Worm (Caenorhabditis elegans) whole organism, early embryonic: Measurements from ENCODE around the gene syx-4.
A peak's percentile ranks its signal among the peaks of the same experiment; 100 is the strongest.

ENCODE experiments used
- B0310.2 ChIP-seq: sonication (generic microtip); optimal IDR thresholded peaks from 2 replicates; lab custom pipeline; 2016; ENCODE audit warnings: mild to moderate bottlenecking, missing genetic modification characterization, missing compliant biosample characterization
- F13C5.2 ChIP-seq: sonication (generic microtip); optimal IDR thresholded peaks from 2 replicates; lab custom pipeline; 2017; ENCODE audit warnings: mild to moderate bottlenecking, missing genetic modification characterization, inconsistent platforms, missing compliant biosample characterization
- aly-1 ChIP-seq: sonication (generic microtip); optimal IDR thresholded peaks from 2 replicates; lab custom pipeline; 2016; ENCODE audit warnings: missing genetic modification characterization, missing compliant biosample characterization
- ama-1 ChIP-seq: fragments of 150-350 bp; optimal IDR thresholded peaks from 2 replicates; lab custom pipeline; 2014
- ceh-13 ChIP-seq: fragments of 200-800 bp; sonication (Bioruptor generic); optimal IDR thresholded peaks from 2 replicates; lab custom pipeline; 2018; ENCODE audit warnings: mild to moderate bottlenecking, missing genetic modification characterization, missing compliant biosample characterization
- ceh-36 ChIP-seq: sonication (generic microtip); optimal IDR thresholded peaks from 2 replicates; lab custom pipeline; 2016; ENCODE audit warnings: missing genetic modification characterization, inconsistent platforms, missing compliant biosample characterization
- ets-7 ChIP-seq: sonication (generic microtip); optimal IDR thresholded peaks from 2 replicates; lab custom pipeline; 2016; ENCODE audit warnings: missing genotype, missing genetic modification characterization, missing compliant biosample characterization
- flt-1 ChIP-seq: fragments of 200-800 bp; sonication (Bioruptor generic); IDR thresholded peaks from 2 replicates; pipeline ENCODE4 v1.3.6; 2022; ENCODE audit warnings: missing genetic modification characterization, missing compliant biosample characterization
- hmbx-1 ChIP-seq: sonication (generic microtip); optimal IDR thresholded peaks from 2 replicates; lab custom pipeline; 2016; ENCODE audit warnings: mild to moderate bottlenecking, missing genetic modification characterization, missing compliant biosample characterization
- hmg-4 ChIP-seq: fragments of 200-800 bp; sonication (Bioruptor generic); optimal IDR thresholded peaks from 2 replicates; lab custom pipeline; 2018; ENCODE audit warnings: mild to moderate bottlenecking, missing genetic modification characterization, missing compliant biosample characterization
- hnd-1 ChIP-seq: sonication (generic microtip); optimal IDR thresholded peaks from 2 replicates; lab custom pipeline; 2016; ENCODE audit warnings: missing genetic modification characterization, missing compliant biosample characterization
- pes-1 ChIP-seq: fragments of 200-800 bp; sonication (Bioruptor generic); IDR thresholded peaks from 2 replicates; pipeline ENCODE4 v1.3.6; 2022; ENCODE audit warnings: missing genetic modification reagents, missing genetic modification characterization, missing compliant biosample characterization
- scrt-1 ChIP-seq: fragments of 200-800 bp; sonication (Bioruptor generic); IDR thresholded peaks from 2 replicates; pipeline ENCODE4 v1.3.6; 2022; ENCODE audit warnings: missing genetic modification characterization, missing compliant biosample characterization
- sea-1 ChIP-seq: fragments of 200-800 bp; sonication (Bioruptor generic); conservative IDR thresholded peaks from 2 replicates; pipeline ENCODE4 v1.3.6; 2022; ENCODE audit warnings: missing genetic modification characterization, missing compliant biosample characterization
- tbx-11 ChIP-seq: fragments of 200-800 bp; sonication (Bioruptor generic); IDR thresholded peaks from 2 replicates; pipeline ENCODE4 v1.3.6; 2022; ENCODE audit warnings: missing genetic modification characterization, missing compliant biosample characterization
- tbx-37 ChIP-seq: fragments of 200-800 bp; sonication (Bioruptor generic); conservative IDR thresholded peaks from 2 replicates; pipeline ENCODE4 v1.3.6; 2022; ENCODE audit warnings: missing genetic modification reagents, missing genetic modification characterization, missing compliant biosample characterization
- tra-4 ChIP-seq: sonication (generic microtip); optimal IDR thresholded peaks from 2 replicates; lab custom pipeline; 2017; ENCODE audit warnings: missing genetic modification characterization, missing compliant biosample characterization

Gene syx-4

ce11 chrIV:8456899-8457298, at the start of gene syx-4:
Gene syx-4, plus strand, starts transcription at chrIV:8457280.
- no peak for TF ChIP-seq sea-1 (GFP tag; lab: Robert Waterston, UW)
- TF ChIP-seq pes-1 (GFP tag; lab: Robert Waterston, UW), result no peak
- TF ChIP-seq hmg-4, result no peak
- TF ChIP-seq B0310.2 (tag; lab: Kevin White, UChicago), result no peak
- no peak for TF ChIP-seq ets-7 (tag; lab: Kevin White, UChicago)
- TF ChIP-seq flt-1 (GFP tag; lab: Robert Waterston, UW), result no peak
- no peak for TF ChIP-seq tra-4 (tag; lab: Kevin White, UChicago)
- no peak for TF ChIP-seq tbx-37
- TF ChIP-seq hnd-1 (tag; lab: Kevin White, UChicago), result no peak
- no peak for TF ChIP-seq ama-1 (lab: Kevin White, UChicago)
- no peak for TF ChIP-seq ceh-13 (GFP tag; lab: Kevin White, UChicago)
- TF ChIP-seq scrt-1 (GFP tag; lab: Robert Waterston, UW), result no peak
- no peak for TF ChIP-seq hmbx-1 (tag; lab: Kevin White, UChicago)
- no peak for TF ChIP-seq F13C5.2 (tag; lab: Kevin White, UChicago)
- TF ChIP-seq tbx-11 (GFP tag; lab: Robert Waterston, UW), result no peak
- TF ChIP-seq ceh-36 (tag; lab: Kevin White, UChicago), result no peak

ce11 chrIV:8412538-8412937, 44.5 kb upstream of the syx-4 start:
- TF ChIP-seq sea-1 (GFP tag; lab: Robert Waterston, UW) (peak; percentile 72; the same call in 1 of the 2 replicates), scrt-1 (GFP tag; lab: Robert Waterston, UW) (peak; percentile 74), tbx-11 (GFP tag; lab: Robert Waterston, UW) (peak; percentile 66), flt-1 (GFP tag; lab: Robert Waterston, UW) (peak; percentile 69), pes-1 (GFP tag; lab: Robert Waterston, UW) (peak; percentile 79)

DNA sequence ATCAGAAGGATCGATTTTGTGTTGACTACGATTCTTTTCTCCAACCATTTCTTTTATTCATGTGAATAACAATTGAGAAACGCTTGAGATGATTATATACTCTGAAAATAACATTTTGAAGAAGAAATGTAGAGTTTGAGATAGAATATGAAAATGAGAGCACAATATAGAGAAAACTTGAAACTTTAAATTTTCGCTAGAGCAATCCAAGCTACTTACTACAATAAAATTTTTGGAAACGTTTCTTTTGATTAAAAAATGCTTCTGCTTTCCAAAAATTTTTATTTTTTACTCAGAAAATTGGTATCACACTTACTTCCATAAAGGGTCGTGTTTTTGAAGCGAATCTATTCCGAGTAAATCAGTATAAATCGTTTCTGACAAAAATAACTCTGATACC, 36.1 kb upstream of the syx-4 start, which contains the start of gene M116.5:
M116.5 (minus strand) TSS at position 101 of the 400 bp plus-strand sequence.
- no peak for TF ChIP-seq pes-1 (GFP tag; lab: Robert Waterston, UW)
- no peak for TF ChIP-seq ets-7 (tag; lab: Kevin White, UChicago)
- no peak for TF ChIP-seq ama-1 (lab: Kevin White, UChicago)
- TF ChIP-seq tra-4 (tag; lab: Kevin White, UChicago), result no peak
- TF ChIP-seq hmbx-1 (tag; lab: Kevin White, UChicago), result no peak
- no peak for TF ChIP-seq scrt-1 (GFP tag; lab: Robert Waterston, UW)
- no peak for TF ChIP-seq aly-1 (tag; lab: Kevin White, UChicago)
- TF ChIP-seq tbx-11 (GFP tag; lab: Robert Waterston, UW), result no peak
- no peak for TF ChIP-seq ceh-36 (tag; lab: Kevin White, UChicago)
- no peak for TF ChIP-seq hnd-1 (tag; lab: Kevin White, UChicago)
- TF ChIP-seq F13C5.2 (tag; lab: Kevin White, UChicago), result no peak

DNA sequence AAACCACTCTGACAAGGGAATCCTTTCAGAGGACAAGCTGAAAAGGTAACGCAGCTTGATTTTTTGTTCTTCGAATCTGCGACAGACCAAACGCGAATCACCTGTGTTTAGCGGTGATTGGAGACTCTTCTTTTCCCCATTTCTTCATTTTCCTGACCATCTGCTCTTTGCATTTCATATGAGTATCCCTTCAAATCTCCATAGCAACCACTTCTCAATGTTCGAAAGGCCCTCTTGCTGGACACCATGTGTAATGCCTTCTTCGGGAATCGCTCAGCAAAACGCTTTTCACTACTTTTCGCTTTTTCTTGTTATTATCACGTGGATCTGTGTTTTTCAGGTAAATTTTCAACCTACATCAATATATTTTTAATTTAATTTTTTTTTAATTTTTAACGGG, 30.5 kb upstream of the syx-4 start, which contains the start of the genes T26A8.3 and tmem-231:
T26A8.3 (minus strand) TSS at position 101 of the 400 bp plus-strand sequence.
tmem-231 (plus strand) TSS at position 249 of the 400 bp plus-strand sequence.
- TF ChIP-seq B0310.2 (tag; lab: Kevin White, UChicago) (no peak), ets-7 (tag; lab: Kevin White, UChicago) (no peak), ama-1 (lab: Kevin White, UChicago) (no peak), hnd-1 (tag; lab: Kevin White, UChicago) (no peak), pes-1 (GFP tag; lab: Robert Waterston, UW) (no peak), ceh-13 (GFP tag; lab: Kevin White, UChicago) (no peak), hmg-4 (no peak), aly-1 (tag; lab: Kevin White, UChicago) (no peak), ceh-36 (tag; lab: Kevin White, UChicago) (no peak), tbx-37 (no peak), tbx-11 (GFP tag; lab: Robert Waterston, UW) (no peak), tra-4 (tag; lab: Kevin White, UChicago) (no peak), sea-1 (GFP tag; lab: Robert Waterston, UW) (no peak), flt-1 (GFP tag; lab: Robert Waterston, UW) (no peak), scrt-1 (GFP tag; lab: Robert Waterston, UW) (no peak)

DNA sequence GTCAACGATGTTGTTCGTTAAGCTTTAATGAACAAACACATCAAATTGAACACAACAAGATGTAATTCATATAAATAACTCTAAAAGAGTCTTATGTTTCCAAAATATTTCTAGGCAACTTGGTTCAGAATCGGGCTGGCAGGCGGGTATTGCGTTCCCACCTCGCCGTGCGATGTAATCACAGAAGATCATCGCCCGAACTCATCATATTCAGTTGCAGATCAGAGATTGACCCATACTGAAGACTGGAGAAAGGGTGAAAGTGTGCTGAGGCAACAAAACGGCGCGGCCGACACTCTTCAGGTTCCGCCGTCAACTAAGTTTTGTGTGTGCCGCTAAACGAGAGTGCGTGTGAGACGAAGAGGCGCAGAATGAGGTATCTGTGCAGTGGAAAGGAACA, 28.6 kb upstream of the syx-4 start:
- no peak for TF ChIP-seq hmbx-1 (tag; lab: Kevin White, UChicago)
- TF ChIP-seq ceh-36 (tag; lab: Kevin White, UChicago), result peak; percentile 12
- peak; percentile 92 for TF ChIP-seq ama-1 (lab: Kevin White, UChicago)
- peak; percentile 59 for TF ChIP-seq F13C5.2 (tag; lab: Kevin White, UChicago)
- TF ChIP-seq tra-4 (tag; lab: Kevin White, UChicago), result peak; percentile 16
- no peak for TF ChIP-seq tbx-37
- peak; percentile 11; the same call in 1 of the 2 replicates for TF ChIP-seq flt-1 (GFP tag; lab: Robert Waterston, UW)
- TF ChIP-seq sea-1 (GFP tag; lab: Robert Waterston, UW), result peak; percentile 48; the same call in 1 of the 2 replicates
- TF ChIP-seq hnd-1 (tag; lab: Kevin White, UChicago), result no peak
- TF ChIP-seq aly-1 (tag; lab: Kevin White, UChicago), result peak; percentile 59
- TF ChIP-seq pes-1 (GFP tag; lab: Robert Waterston, UW), result peak; percentile 59
- no peak for TF ChIP-seq tbx-11 (GFP tag; lab: Robert Waterston, UW)
- TF ChIP-seq B0310.2 (tag; lab: Kevin White, UChicago), result peak; percentile 28
- no peak for TF ChIP-seq hmg-4
- no peak for TF ChIP-seq ceh-13 (GFP tag; lab: Kevin White, UChicago)
- TF ChIP-seq ets-7 (tag; lab: Kevin White, UChicago), result peak; percentile 1

- TF ChIP-seq ama-1 (lab: Kevin White, UChicago) (peak; percentile 51), aly-1 (tag; lab: Kevin White, UChicago) (peak; percentile 11), tbx-11 (GFP tag; lab: Robert Waterston, UW) (no peak), tbx-37 (0 out of 2 replicates have a peak, but pooled peaks have one; percentile 10), flt-1 (GFP tag; lab: Robert Waterston, UW) (0 out of 2 replicates have a peak, but pooled peaks have one; percentile 35)
Observed at ce11 chrIV:8431567-8432458, 25.3 kb upstream of the syx-4 start.
